Worm (Caenorhabditis elegans) whole organism, midembryonic: ENCODE results near the gene ttc-7.

Experiments
- T22C8.4 ChIP-seq: fragments of 200-800 bp; sonication (Bioruptor generic); IDR thresholded peaks from 2 replicates; pipeline ENCODE4 v1.3.6; 2022; ENCODE audit warnings: missing genetic modification characterization, missing compliant biosample characterization
- cog-1 ChIP-seq: sonication (generic microtip); optimal IDR thresholded peaks from 2 replicates; lab custom pipeline; 2016; ENCODE audit warnings: missing genetic modification characterization, missing compliant biosample characterization
- klf-2 ChIP-seq: fragments of 200-800 bp; sonication (Bioruptor generic); conservative IDR thresholded peaks from 2 replicates; pipeline ENCODE4 v1.3.6; 2022; ENCODE audit warnings: missing genetic modification reagents, missing genetic modification characterization, missing compliant biosample characterization
- med-1 ChIP-seq: sonication (generic microtip); optimal IDR thresholded peaks from 2 replicates; lab custom pipeline; 2017; ENCODE audit warnings: missing genetic modification characterization, mild to moderate bottlenecking, missing compliant biosample characterization, antibody characterized with exemption, missing genetic modification reagents; ENCODE audit not compliant: insufficient read depth
- ref-1 ChIP-seq: fragments of 200-800 bp; sonication (Bioruptor generic); conservative IDR thresholded peaks from 2 replicates; pipeline ENCODE4 v1.3.6; 2022; ENCODE audit warnings: missing genetic modification reagents, missing genetic modification characterization, missing compliant biosample characterization
- tab-1 ChIP-seq: fragments of 200-800 bp; sonication (Bioruptor generic); IDR thresholded peaks from 2 replicates; pipeline ENCODE4 v1.3.6; 2022; ENCODE audit warnings: missing genetic modification characterization, missing compliant biosample characterization
- ztf-29 ChIP-seq: fragments of 200-800 bp; sonication (Bioruptor generic); IDR thresholded peaks from 2 replicates; pipeline ENCODE4 v1.3.6; 2022; ENCODE audit warnings: missing genetic modification reagents, missing genetic modification characterization, missing compliant biosample characterization

- TF ChIP-seq med-1 (GFP tag; lab: Kevin White, UChicago): no peak
- no peak for TF ChIP-seq klf-2 (GFP tag; lab: Robert Waterston, UW)
- no peak for TF ChIP-seq ref-1 (GFP tag; lab: Robert Waterston, UW)
- TF ChIP-seq cog-1: no peak
- TF ChIP-seq T22C8.4 (GFP tag; lab: Robert Waterston, UW): no peak
- TF ChIP-seq ztf-29 (GFP tag; lab: Robert Waterston, UW): no peak
- no peak for TF ChIP-seq tab-1 (GFP tag; lab: Robert Waterston, UW)
Observed at ce11 chrIII:1922516-1922915, 62.3 kb downstream of the ttc-7 start.
